Worm (Caenorhabditis elegans) whole organism, midembryonic: ENCODE data around the gene T09F5.1.

ENCODE experiments used
- cog-1 ChIP-seq: sonication (generic microtip); optimal IDR thresholded peaks from 2 replicates; lab custom pipeline; 2016; ENCODE audit warnings: missing genetic modification characterization, missing compliant biosample characterization
- flt-1 ChIP-seq: fragments of 200-800 bp; sonication (Bioruptor generic); IDR thresholded peaks from 2 replicates; pipeline ENCODE4 v1.3.6; 2022; ENCODE audit warnings: missing genetic modification characterization, missing compliant biosample characterization
- med-1 ChIP-seq: sonication (generic microtip); optimal IDR thresholded peaks from 2 replicates; lab custom pipeline; 2017; ENCODE audit warnings: missing genetic modification characterization, mild to moderate bottlenecking, missing compliant biosample characterization, antibody characterized with exemption, missing genetic modification reagents; ENCODE audit not compliant: insufficient read depth
- ztf-23 ChIP-seq: fragments of 200-800 bp; sonication (Bioruptor generic); IDR thresholded peaks from 2 replicates; pipeline ENCODE4 v1.3.6; 2022; ENCODE audit warnings: missing genetic modification reagents, missing genetic modification characterization, missing compliant biosample characterization
- ztf-29 ChIP-seq: fragments of 200-800 bp; sonication (Bioruptor generic); IDR thresholded peaks from 2 replicates; pipeline ENCODE4 v1.3.6; 2022; ENCODE audit warnings: missing genetic modification reagents, missing genetic modification characterization, missing compliant biosample characterization

ce11 chrV:15197955-15198354 lies 49.1 kb downstream of the T09F5.1 start, which contains the start of gene srw-1:
- TF ChIP-seq ztf-29 (GFP tag; lab: Robert Waterston, UW), result no peak
- TF ChIP-seq cog-1 (tag; lab: Kevin White, UChicago), result no peak
- TF ChIP-seq flt-1 (GFP tag; lab: Robert Waterston, UW), result no peak
- TF ChIP-seq ztf-23, result no peak
- TF ChIP-seq med-1 (GFP tag; lab: Kevin White, UChicago), result no peak
